Worm (Caenorhabditis elegans): ENCODE data around the gene F40F8.11.

F40F8.11 gene

ce11 chrII:11091577-11091976 is 40.8 kb downstream of the F40F8.11 start:
- TF ChIP-seq W03F9.2 (tag; optimal IDR thresholded peaks at IDR 0.05) (no peak), him-1 (tag; optimal IDR thresholded peaks at IDR 0.05) (no peak), dao-5 (tag; optimal IDR thresholded peaks at IDR 0.05) (no peak)

- TF ChIP-seq W03F9.2 (tag; optimal IDR thresholded peaks at IDR 0.05) (no peak), him-1 (tag; optimal IDR thresholded peaks at IDR 0.05) (no peak), dao-5 (tag; optimal IDR thresholded peaks at IDR 0.05) (no peak)
Measured at ce11 chrII:11089356-11089755, 43.0 kb downstream of the F40F8.11 start, which contains the start of gene unc-53. Gene unc-53, minus strand, starts transcription at chrII:11089456.

- TF ChIP-seq W03F9.2 (tag; optimal IDR thresholded peaks at IDR 0.05): no peak
- no peak for TF ChIP-seq dao-5 (tag; optimal IDR thresholded peaks at IDR 0.05)
- TF ChIP-seq him-1 (tag; optimal IDR thresholded peaks at IDR 0.05): no peak
Measured at ce11 chrII:11088137-11088536, 44.3 kb downstream of the F40F8.11 start.

- no peak for TF ChIP-seq dao-5 (tag; optimal IDR thresholded peaks at IDR 0.05)
- TF ChIP-seq W03F9.2 (tag; optimal IDR thresholded peaks at IDR 0.05): no peak
- no peak for TF ChIP-seq him-1 (tag; optimal IDR thresholded peaks at IDR 0.05)
Measured at ce11 chrII:11086770-11087169, 45.6 kb downstream of the F40F8.11 start.

Data from whole organism, L4/young adult.